Worm (Caenorhabditis elegans): ENCODE data around the gene C42D8.9.
A peak's percentile ranks its signal among the peaks of the same experiment; 100 is the strongest.

C42D8.9 gene

ce11 chrX:5063750-5064652 lies 42.8 kb downstream of the C42D8.9 start, which contains the start of gene C24H10.2 (continued):
- TF ChIP-seq daf-16 (GFP tag; optimal IDR thresholded peaks at IDR 0.05), result peak; percentile 23 to 25
- peak; percentile 79 for TF ChIP-seq daf-16 (tag; optimal IDR thresholded peaks at IDR 0.05)
- no peak for TF ChIP-seq ceh-82 (tag; optimal IDR thresholded peaks at IDR 0.05)
- TF ChIP-seq Y5F2A.4 (GFP tag; optimal IDR thresholded peaks at IDR 0.05), result no peak
- TF ChIP-seq sdz-12 (GFP tag; optimal IDR thresholded peaks at IDR 0.05), result no peak
- no peak for TF ChIP-seq lin-13 (GFP tag; optimal IDR thresholded peaks at IDR 0.05)
- no peak for TF ChIP-seq saeg-2 (GFP tag; IDR thresholded peaks at IDR 0.05)
- no peak for TF ChIP-seq Y48G9A.11 (GFP tag; IDR thresholded peaks at IDR 0.05)
- no peak for TF ChIP-seq Y105C5A.15 (GFP tag; IDR thresholded peaks at IDR 0.05)
- TF ChIP-seq fkh-10 (GFP tag; optimal IDR thresholded peaks at IDR 0.05), result no peak
- TF ChIP-seq dmd-9 (GFP tag; IDR thresholded peaks at IDR 0.05), result no peak
- TF ChIP-seq ceh-44 (GFP tag; IDR thresholded peaks at IDR 0.05), result no peak
- TF ChIP-seq ztf-7 (tag; optimal IDR thresholded peaks at IDR 0.05), result no peak
- TF ChIP-seq ZK546.5 (tag; optimal IDR thresholded peaks at IDR 0.05), result no peak
- TF ChIP-seq egl-27 (tag; optimal IDR thresholded peaks at IDR 0.05), result no peak
- TF ChIP-seq nhr-41 (GFP tag; IDR thresholded peaks at IDR 0.05), result no peak
- peak; percentile 61 for TF ChIP-seq mes-2 (tag; optimal IDR thresholded peaks at IDR 0.05; ENCODE audit: poor library complexity, severe bottlenecking)
- peak; percentile 60 for TF ChIP-seq nhr-6 (tag; optimal IDR thresholded peaks at IDR 0.05)
- TF ChIP-seq arid-1 (GFP tag; conservative IDR thresholded peaks at IDR 0.05), result no peak
- TF ChIP-seq mxl-3 (GFP tag; optimal IDR thresholded peaks at IDR 0.05), result peak; percentile 44
- no peak for TF ChIP-seq mdt-29 (GFP tag; IDR thresholded peaks at IDR 0.05)
- peak; percentile 5; the same call in 1 of the 2 replicates for TF ChIP-seq php-3 (GFP tag; IDR thresholded peaks at IDR 0.05)
- peak; percentile 80 for TF ChIP-seq hmg-1.1 (GFP tag; IDR thresholded peaks at IDR 0.05)
- peak; percentile 37 for TF ChIP-seq F37D6.2 (tag; optimal IDR thresholded peaks at IDR 0.05)
- TF ChIP-seq nhr-10 (tag; optimal IDR thresholded peaks at IDR 0.05), result no peak
- TF ChIP-seq spr-3 (GFP tag; optimal IDR thresholded peaks at IDR 0.05), result no peak
- no peak for TF ChIP-seq F49E8.2 (tag; optimal IDR thresholded peaks at IDR 0.05; ENCODE audit: borderline replicate concordance)
- TF ChIP-seq zfp-2 (tag; optimal IDR thresholded peaks at IDR 0.05), result no peak
- no peak for TF ChIP-seq nhr-111 (GFP tag; optimal IDR thresholded peaks at IDR 0.05)
- no peak for TF ChIP-seq attf-4 (tag; optimal IDR thresholded peaks at IDR 0.05)
- no peak for TF ChIP-seq unc-39 (tag; optimal IDR thresholded peaks at IDR 0.05)
- no peak for TF ChIP-seq R02D3.7 (tag; optimal IDR thresholded peaks at IDR 0.05)
- peak; percentile 64 for TF ChIP-seq rbr-2 (tag; optimal IDR thresholded peaks at IDR 0.05)
- TF ChIP-seq duxl-1 (tag; optimal IDR thresholded peaks at IDR 0.05; ENCODE audit: poor library complexity), result no peak
- TF ChIP-seq lin-29 (GFP tag; IDR thresholded peaks at IDR 0.05), result no peak
- TF ChIP-seq mxl-2 (GFP tag; conservative IDR thresholded peaks at IDR 0.05), result no peak
- no peak for TF ChIP-seq unc-62 (GFP tag; optimal IDR thresholded peaks at IDR 0.05 in 1 of 2)
- no peak for TF ChIP-seq unc-62 (tag; optimal IDR thresholded peaks at IDR 0.05)
- peak; percentile 50 to 54 for TF ChIP-seq lsy-2 (tag; optimal IDR thresholded peaks at IDR 0.05)
- no peak for TF ChIP-seq dpl-1 (GFP tag; optimal IDR thresholded peaks at IDR 0.05)
- no peak for TF ChIP-seq egl-43 (GFP tag; IDR thresholded peaks at IDR 0.05)
- TF ChIP-seq T20F7.1 (GFP tag; optimal IDR thresholded peaks at IDR 0.05), result no peak
- TF ChIP-seq F10B5.3 (tag; optimal IDR thresholded peaks at IDR 0.05), result no peak
- no peak for TF ChIP-seq jun-1 (tag; optimal IDR thresholded peaks at IDR 0.05)
- TF ChIP-seq spr-1 (tag; optimal IDR thresholded peaks at IDR 0.05), result no peak
- TF ChIP-seq aly-2 (tag; optimal IDR thresholded peaks at IDR 0.05), result no peak
- TF ChIP-seq tra-1 (GFP tag; IDR thresholded peaks at IDR 0.05), result 0 out of 2 replicates have a peak, but pooled peaks have one; percentile 51
- TF ChIP-seq ZK337.2 (GFP tag; IDR thresholded peaks at IDR 0.05), result no peak
- no peak for TF ChIP-seq ztf-11 (tag; optimal IDR thresholded peaks at IDR 0.05)
- no peak for TF ChIP-seq vab-7 (GFP tag; IDR thresholded peaks at IDR 0.05)
